Worm (Caenorhabditis elegans): ENCODE results near the gene srd-70.

The srd-70 gene

ce11 chrV:20475029-20475428, 21.1 kb downstream of the srd-70 start:
- no peak for TF ChIP-seq hlh-8 (tag; optimal IDR thresholded peaks at IDR 0.05)

- TF ChIP-seq nfya-1 (tag; optimal IDR thresholded peaks at IDR 0.05) (peak; percentile 82), mec-3 (tag; optimal IDR thresholded peaks at IDR 0.05; ENCODE audit: borderline replicate concordance) (no peak), ceh-6 (GFP tag; optimal IDR thresholded peaks at IDR 0.05) (no peak), pag-3 (tag; optimal IDR thresholded peaks at IDR 0.05; ENCODE audit: borderline replicate concordance) (no peak), ceh-45 (GFP tag; IDR thresholded peaks at IDR 0.05) (no peak), unc-55 (GFP tag; optimal IDR thresholded peaks at IDR 0.05) (no peak)
Measured at ce11 chrV:20475830-20476229, 21.9 kb downstream of the srd-70 start, which contains the start of gene B0250.7. TSS of gene B0250.7 (minus strand) at chrV:20476061.

- no peak for TF ChIP-seq nhr-11 (tag; optimal IDR thresholded peaks at IDR 0.05)
- TF ChIP-seq ceh-31 (tag; optimal IDR thresholded peaks at IDR 0.05): no peak
- TF ChIP-seq ref-2 (tag; optimal IDR thresholded peaks at IDR 0.05): no peak
- no peak for TF ChIP-seq unc-3 (GFP tag; conservative IDR thresholded peaks at IDR 0.05)
- no peak for TF ChIP-seq unc-3 (tag; optimal IDR thresholded peaks at IDR 0.05)
- no peak for TF ChIP-seq odd-2 (tag; optimal IDR thresholded peaks at IDR 0.05)
- no peak for TF ChIP-seq pha-2 (tag; optimal IDR thresholded peaks at IDR 0.05)
- no peak for TF ChIP-seq nfya-1 (tag; optimal IDR thresholded peaks at IDR 0.05)
- no peak for TF ChIP-seq hlh-30 (tag; optimal IDR thresholded peaks at IDR 0.05; ENCODE audit: insufficient read depth)
- no peak for TF ChIP-seq lim-6 (tag; optimal IDR thresholded peaks at IDR 0.05)
- no peak for TF ChIP-seq dmd-4 (tag; optimal IDR thresholded peaks at IDR 0.05; ENCODE audit: borderline replicate concordance)
- TF ChIP-seq unc-55 (GFP tag; optimal IDR thresholded peaks at IDR 0.05): no peak
Measured at ce11 chrV:20476514-20476913, 22.6 kb downstream of the srd-70 start.

ce11 chrV:20476981-20477380, 23.1 kb downstream of the srd-70 start:
- no peak for TF ChIP-seq ceh-30 (tag; optimal IDR thresholded peaks at IDR 0.05)
- no peak for TF ChIP-seq ref-2 (tag; optimal IDR thresholded peaks at IDR 0.05)
- TF ChIP-seq sdc-2 (tag; optimal IDR thresholded peaks at IDR 0.05): no peak
- TF ChIP-seq che-1 (tag; optimal IDR thresholded peaks at IDR 0.05): no peak
- no peak for TF ChIP-seq ceh-34 (tag; optimal IDR thresholded peaks at IDR 0.05)
- no peak for TF ChIP-seq lin-11 (tag; optimal IDR thresholded peaks at IDR 0.05)
- no peak for TF ChIP-seq dve-1 (tag; optimal IDR thresholded peaks at IDR 0.05)
- TF ChIP-seq unc-3 (GFP tag; conservative IDR thresholded peaks at IDR 0.05): no peak
- no peak for TF ChIP-seq unc-3 (tag; optimal IDR thresholded peaks at IDR 0.05)
- TF ChIP-seq ceh-31 (tag; optimal IDR thresholded peaks at IDR 0.05): no peak

ce11 chrV:20479013-20479739, 25.3 kb downstream of the srd-70 start, which contains the start of the genes calf-1 and rpl-2:
TSS of gene calf-1 (minus strand) at chrV:20479089.
TSS of gene rpl-2 (plus strand) at chrV:20479689.
- TF ChIP-seq C08G9.2 (tag; optimal IDR thresholded peaks at IDR 0.05): no peak
- no peak for TF ChIP-seq pax-1 (tag; optimal IDR thresholded peaks at IDR 0.05)
- TF ChIP-seq pha-2 (tag; optimal IDR thresholded peaks at IDR 0.05): no peak
- no peak for TF ChIP-seq zip-5 (tag; optimal IDR thresholded peaks at IDR 0.05)
- no peak for TF ChIP-seq ahr-1 (tag; optimal IDR thresholded peaks at IDR 0.05)
- TF ChIP-seq ceh-45 (GFP tag; IDR thresholded peaks at IDR 0.05): no peak
- no peak for TF ChIP-seq rnt-1 (tag; optimal IDR thresholded peaks at IDR 0.05)
- TF ChIP-seq T23F11.4 (GFP tag; optimal IDR thresholded peaks at IDR 0.05): no peak
- TF ChIP-seq npax-4 (tag; optimal IDR thresholded peaks at IDR 0.05): no peak
- peak; percentile 84 for TF ChIP-seq unc-42 (tag; optimal IDR thresholded peaks at IDR 0.05)
- no peak for TF ChIP-seq sox-2 (GFP tag; IDR thresholded peaks at IDR 0.05)
- peak; percentile 49 for TF ChIP-seq ceh-31 (tag; optimal IDR thresholded peaks at IDR 0.05)
- no peak for TF ChIP-seq fax-1 (tag; optimal IDR thresholded peaks at IDR 0.05)
- peak; percentile 56 for TF ChIP-seq nfya-1 (tag; optimal IDR thresholded peaks at IDR 0.05)
- no peak for TF ChIP-seq C38D4.7 (GFP tag; optimal IDR thresholded peaks at IDR 0.05)
- TF ChIP-seq F13H6.1 (tag; optimal IDR thresholded peaks at IDR 0.05): no peak
- no peak for TF ChIP-seq lim-6 (tag; optimal IDR thresholded peaks at IDR 0.05)
- peak; percentile 11 for TF ChIP-seq elt-2 (tag; optimal IDR thresholded peaks at IDR 0.05)
- no peak for TF ChIP-seq ets-4 (tag; optimal IDR thresholded peaks at IDR 0.05)
- no peak for TF ChIP-seq ceh-18 (tag; optimal IDR thresholded peaks at IDR 0.05)
- TF ChIP-seq ceh-48 (tag; optimal IDR thresholded peaks at IDR 0.05): peak; percentile 83
- no peak for TF ChIP-seq unc-86 (tag; optimal IDR thresholded peaks at IDR 0.05)
- TF ChIP-seq ref-2 (tag; optimal IDR thresholded peaks at IDR 0.05): no peak
- TF ChIP-seq lin-11 (tag; optimal IDR thresholded peaks at IDR 0.05): no peak
